Fruit fly (Drosophila melanogaster): ENCODE results near the gene alien.
A peak's percentile ranks its signal among the peaks of the same experiment; 100 is the strongest.

The alien gene

DNA sequence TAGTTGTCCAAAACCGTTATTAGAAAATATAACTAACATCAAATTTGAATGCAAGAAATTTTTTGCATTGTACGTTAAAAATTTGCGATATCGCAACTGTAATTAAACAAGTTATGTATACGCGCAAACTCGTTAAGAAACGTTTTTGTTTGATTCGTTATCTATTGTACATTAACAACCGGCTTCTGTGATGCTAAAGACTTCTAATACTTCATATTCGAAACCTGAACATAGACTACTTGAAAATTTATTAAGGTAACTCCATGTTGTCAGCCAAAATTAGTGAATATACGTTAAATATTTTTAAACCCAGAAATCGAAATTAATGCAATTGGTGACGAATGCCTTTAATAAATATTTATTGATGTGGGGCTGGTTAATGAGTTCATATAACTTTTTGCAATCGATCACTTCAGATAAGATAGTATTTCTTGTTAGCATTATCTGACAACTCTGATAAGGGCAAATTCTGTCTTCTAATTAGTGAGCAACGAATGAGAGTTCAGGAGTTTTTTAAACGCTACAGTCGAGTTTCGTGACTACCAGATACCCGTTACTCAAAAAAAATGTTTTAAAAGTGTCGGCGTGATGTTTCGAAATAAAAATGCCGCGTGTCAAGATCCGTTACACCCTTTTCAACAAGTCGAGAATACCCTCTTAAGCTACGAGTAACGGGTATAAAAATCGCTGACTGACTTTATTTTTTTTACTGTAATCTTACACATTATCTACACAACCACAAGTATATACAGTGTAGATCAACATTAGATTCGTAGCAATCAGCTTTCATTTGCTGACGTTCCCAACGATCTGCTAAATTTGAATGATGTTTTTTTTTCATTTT lies 44.8 kb downstream of the alien start (continued):
- TF ChIP-seq lola (GFP tag; optimal IDR thresholded peaks at IDR 0.05): no peak
- no peak for TF ChIP-seq Jra (GFP tag; optimal IDR thresholded peaks at IDR 0.05)

DNA sequence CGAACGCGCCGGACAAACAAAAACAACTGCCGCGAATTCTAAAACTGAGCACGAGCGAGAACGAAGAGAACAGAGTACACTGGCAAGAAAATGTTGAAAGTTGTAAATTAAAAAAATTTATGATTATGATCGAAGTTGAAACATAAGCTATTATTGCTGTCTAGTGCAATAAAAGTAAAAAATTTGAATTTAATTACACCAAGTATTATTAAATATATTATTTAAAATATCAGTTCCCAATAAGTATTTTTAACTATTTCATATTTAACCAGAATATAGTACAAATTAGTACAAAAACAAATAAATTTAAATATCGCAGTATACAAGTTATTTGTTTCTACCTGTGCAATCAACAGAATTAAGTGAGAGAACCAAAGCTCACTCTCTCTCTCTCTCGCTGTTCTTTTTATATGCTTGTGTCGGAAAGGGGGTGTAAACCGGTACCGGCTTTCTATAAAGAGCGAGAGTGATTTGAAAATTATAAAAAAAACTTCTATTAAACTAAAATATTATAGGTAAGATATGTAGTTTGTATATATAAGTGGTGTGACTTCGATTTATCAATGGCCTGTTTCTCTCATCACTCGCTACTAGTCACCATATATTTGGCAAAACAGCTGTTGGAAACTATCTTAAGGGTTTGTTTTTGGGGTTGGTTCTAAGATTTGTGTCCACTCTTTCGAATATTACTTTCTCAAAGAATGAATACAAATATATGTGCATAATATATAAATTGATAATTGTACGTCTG lies 45.8 kb downstream of the alien start, which contains the start of gene C1GalTA:
Gene C1GalTA, minus strand, starts transcription at position 33 of the 751 bp plus-strand sequence.
- TF ChIP-seq woc (GFP tag; optimal IDR thresholded peaks at IDR 0.05): peak; percentile 69
- no peak for TF ChIP-seq Hr78 (GFP tag; optimal IDR thresholded peaks at IDR 0.05)
- TF ChIP-seq CG9705 (GFP tag; optimal IDR thresholded peaks at IDR 0.05): peak; percentile 92
- TF ChIP-seq tai (GFP tag; optimal IDR thresholded peaks at IDR 0.05): peak; percentile 41
- peak; percentile 69 for TF ChIP-seq ey (GFP tag; optimal IDR thresholded peaks at IDR 0.05)
- TF ChIP-seq rgr (GFP tag; optimal IDR thresholded peaks at IDR 0.05): peak; percentile 96
- peak; percentile 99 for TF ChIP-seq Sp1 (GFP tag; optimal IDR thresholded peaks at IDR 0.05)
- TF ChIP-seq Dif (GFP tag; optimal IDR thresholded peaks at IDR 0.05; ENCODE audit: partially characterized antibody): peak; percentile 70
- TF ChIP-seq dmrt93B (GFP tag; optimal IDR thresholded peaks at IDR 0.05): peak; percentile 96
- peak; percentile 29 for TF ChIP-seq sage (GFP tag; optimal IDR thresholded peaks at IDR 0.05)
- TF ChIP-seq Vsx2 (GFP tag; optimal IDR thresholded peaks at IDR 0.05; ENCODE audit: partially characterized antibody): no peak
- TF ChIP-seq brk (GFP tag; optimal IDR thresholded peaks at IDR 0.05): peak; percentile 88
- peak; percentile 81 for TF ChIP-seq br (GFP tag; optimal IDR thresholded peaks at IDR 0.05)
- TF ChIP-seq h (GFP tag; optimal IDR thresholded peaks at IDR 0.05): peak; percentile 88
- no peak for TF ChIP-seq usp (GFP tag; optimal IDR thresholded peaks at IDR 0.05)
- no peak for TF ChIP-seq CrebA (GFP tag; optimal IDR thresholded peaks at IDR 0.05; ENCODE audit: borderline replicate concordance)
- no peak for TF ChIP-seq pan (optimal IDR thresholded peaks at IDR 0.05)
- no peak for TF ChIP-seq CG32264 (GFP tag; optimal IDR thresholded peaks at IDR 0.05)
- TF ChIP-seq Jra (GFP tag; optimal IDR thresholded peaks at IDR 0.05): peak; percentile 36
- no peak for TF ChIP-seq GATAd (GFP tag; optimal IDR thresholded peaks at IDR 0.05)
- TF ChIP-seq fru (GFP tag; optimal IDR thresholded peaks at IDR 0.05): peak; percentile 88
- no peak for TF ChIP-seq Abd-B (GFP tag; optimal IDR thresholded peaks at IDR 0.05)
- TF ChIP-seq OdsH (GFP tag; optimal IDR thresholded peaks at IDR 0.05): peak; percentile 98
- peak; percentile 80 for TF ChIP-seq Dfd (GFP tag; optimal IDR thresholded peaks at IDR 0.05)
- peak; percentile 96 for TF ChIP-seq psq (GFP tag; optimal IDR thresholded peaks at IDR 0.05)
- TF ChIP-seq foxo (GFP tag; optimal IDR thresholded peaks at IDR 0.05): peak in 1 of 2 experiments; percentile 98
- no peak for TF ChIP-seq dsf (GFP tag; optimal IDR thresholded peaks at IDR 0.05; ENCODE audit: borderline replicate concordance)
- TF ChIP-seq Hnf4 (GFP tag; optimal IDR thresholded peaks at IDR 0.05): peak; percentile 83
- peak; percentile 99 for TF ChIP-seq HLH106 (tag; optimal IDR thresholded peaks at IDR 0.05)
- TF ChIP-seq Mio (GFP tag; optimal IDR thresholded peaks at IDR 0.05): no peak
- peak; percentile 87 for TF ChIP-seq sv (GFP tag; optimal IDR thresholded peaks at IDR 0.05)
- TF ChIP-seq dl (GFP tag; optimal IDR thresholded peaks at IDR 0.05; ENCODE audit: insufficient read depth in 1 of 2, partially characterized antibody in 2 of 2): peak; percentile 36 to 42
- no peak for TF ChIP-seq Hr83 (GFP tag; optimal IDR thresholded peaks at IDR 0.05; ENCODE audit: poor library complexity, severe bottlenecking)
- TF ChIP-seq N (GFP tag; optimal IDR thresholded peaks at IDR 0.05): no peak
- TF ChIP-seq lola (GFP tag; optimal IDR thresholded peaks at IDR 0.05): no peak
- TF ChIP-seq Rel (GFP tag; optimal IDR thresholded peaks at IDR 0.05): peak; percentile 65
- TF ChIP-seq Rel (tag; optimal IDR thresholded peaks at IDR 0.05): peak; percentile 90
- TF ChIP-seq jim (GFP tag; optimal IDR thresholded peaks at IDR 0.05): no peak
- no peak for TF ChIP-seq Myc (optimal IDR thresholded peaks at IDR 0.05)

Measured in whole organism, wandering third instar larva.